Worm (Caenorhabditis elegans): ENCODE results near the gene C08F1.12.

- no peak for TF ChIP-seq scrt-1 (GFP tag; IDR thresholded peaks at IDR 0.05)
- no peak for TF ChIP-seq ceh-36 (tag; optimal IDR thresholded peaks at IDR 0.05)
- TF ChIP-seq ama-1 (optimal IDR thresholded peaks at IDR 0.05), result no peak
- no peak for TF ChIP-seq hnd-1 (tag; optimal IDR thresholded peaks at IDR 0.05)
- TF ChIP-seq ceh-13 (GFP tag; optimal IDR thresholded peaks at IDR 0.05), result no peak
- TF ChIP-seq ets-7 (tag; optimal IDR thresholded peaks at IDR 0.05), result no peak
- TF ChIP-seq aly-1 (tag; optimal IDR thresholded peaks at IDR 0.05), result no peak
- no peak for TF ChIP-seq pes-1 (GFP tag; IDR thresholded peaks at IDR 0.05)
- TF ChIP-seq F13C5.2 (tag; optimal IDR thresholded peaks at IDR 0.05), result no peak
- TF ChIP-seq tra-4 (tag; optimal IDR thresholded peaks at IDR 0.05), result no peak
- no peak for TF ChIP-seq flt-1 (GFP tag; IDR thresholded peaks at IDR 0.05)
- no peak for TF ChIP-seq tbx-37 (GFP tag; conservative IDR thresholded peaks at IDR 0.05)
- TF ChIP-seq sea-1 (GFP tag; conservative IDR thresholded peaks at IDR 0.05), result no peak
Observed at ce11 chrII:1806358-1806757, at the start of gene C08F1.12.
